Worm (Caenorhabditis elegans) whole organism, late embryonic: ENCODE data around the gene chil-6.

Experiments
- K02D7.2 ChIP-seq: sonication (generic microtip); optimal IDR thresholded peaks from 2 replicates; lab custom pipeline; 2017; ENCODE audit warnings: mild to moderate bottlenecking, missing genetic modification characterization, missing compliant biosample characterization
- ama-1 ChIP-seq: fragments of 150-350 bp; optimal IDR thresholded peaks from 2 replicates; lab custom pipeline; 2014
- ceh-14 ChIP-seq: sonication (generic microtip); optimal IDR thresholded peaks from 2 replicates; lab custom pipeline; 2016; ENCODE audit warnings: missing genotype, missing genetic modification characterization, missing compliant biosample characterization
- ceh-24 ChIP-seq: sonication (generic microtip); optimal IDR thresholded peaks from 2 replicates; lab custom pipeline; 2016; ENCODE audit warnings: mild to moderate bottlenecking, missing genetic modification characterization, missing compliant biosample characterization
- ceh-30 ChIP-seq: fragments of 150-350 bp; optimal IDR thresholded peaks from 2 replicates; lab custom pipeline; 2014; ENCODE audit warnings: missing biosample characterization, missing genetic modification characterization
- elt-2 ChIP-seq: sonication (generic microtip); optimal IDR thresholded peaks from 2 replicates; lab custom pipeline; 2016; ENCODE audit warnings: missing genetic modification reagents, missing genetic modification characterization, missing compliant biosample characterization
- elt-4 ChIP-seq: sonication (generic microtip); optimal IDR thresholded peaks from 2 replicates; lab custom pipeline; 2016; ENCODE audit warnings: missing genetic modification characterization, missing compliant biosample characterization
- eyg-1 ChIP-seq: sonication (generic microtip); optimal IDR thresholded peaks from 2 replicates; lab custom pipeline; 2016; ENCODE audit warnings: missing genotype, missing genetic modification characterization, missing compliant biosample characterization
- nfya-1 ChIP-seq: sonication (generic microtip); optimal IDR thresholded peaks from 2 replicates; lab custom pipeline; 2017; ENCODE audit warnings: missing genetic modification characterization, mild to moderate bottlenecking, missing compliant biosample characterization, antibody characterized with exemption, moderate library complexity
- npax-4 ChIP-seq: sonication (generic microtip); optimal IDR thresholded peaks from 2 replicates; lab custom pipeline; 2016; ENCODE audit warnings: missing genetic modification characterization, missing compliant biosample characterization
- odd-2 ChIP-seq: sonication (generic microtip); optimal IDR thresholded peaks from 2 replicates; lab custom pipeline; 2017; ENCODE audit warnings: antibody characterized with exemption, mild to moderate bottlenecking, missing genetic modification characterization, missing compliant biosample characterization
- pha-2 ChIP-seq: sonication (generic microtip); optimal IDR thresholded peaks from 2 replicates; lab custom pipeline; 2017; ENCODE audit warnings: mild to moderate bottlenecking, missing genetic modification characterization, missing compliant biosample characterization
- pqm-1 ChIP-seq: sonication (generic microtip); optimal IDR thresholded peaks from 2 replicates; lab custom pipeline; 2016; ENCODE audit warnings: missing genetic modification characterization, missing compliant biosample characterization
- unc-86 ChIP-seq: sonication (generic microtip); optimal IDR thresholded peaks from 2 replicates; lab custom pipeline; 2016; ENCODE audit warnings: missing genetic modification characterization, missing compliant biosample characterization

- TF ChIP-seq pqm-1 (no peak), unc-86 (tag; lab: Kevin White, UChicago) (no peak), eyg-1 (no peak), elt-2 (tag; lab: Kevin White, UChicago) (no peak), ama-1 (lab: Kevin White, UChicago) (no peak), ceh-30 (tag; lab: Kevin White, UChicago) (no peak), odd-2 (tag; lab: Kevin White, UChicago) (no peak), K02D7.2 (no peak), npax-4 (no peak), ceh-14 (tag; lab: Kevin White, UChicago) (no peak), pha-2 (tag; lab: Kevin White, UChicago) (no peak), elt-4 (tag; lab: Kevin White, UChicago) (no peak), nfya-1 (no peak), ceh-24 (tag; lab: Kevin White, UChicago) (no peak)
These were observed 1.9 kb upstream of the chil-6 start, which contains the start of gene chil-5 for ce11 chrII:9859575-9859974.
